Worm (Caenorhabditis elegans) whole organism, L1 larva: ENCODE results near the gene dyf-7.

Experiments
- jun-1 ChIP-seq: fragments of 150-350 bp; optimal IDR thresholded peaks from 2 replicates; lab custom pipeline; 2014; ENCODE audit warnings: missing biosample characterization, missing genetic modification reagents, missing genetic modification characterization
- lsy-2 ChIP-seq, 2 experiments: fragments of 150-350 bp; optimal IDR thresholded peaks; 2 replicates each; lab custom pipeline; 2014; ENCODE audit warnings: missing biosample characterization in 2 of 2, missing genetic modification characterization in 2 of 2
- mab-9 ChIP-seq: fragments of 200-800 bp; sonication (Bioruptor generic); IDR thresholded peaks from 2 replicates; pipeline ENCODE4 v1.3.6; 2022; ENCODE audit warnings: missing genetic modification reagents, missing genetic modification characterization, missing compliant biosample characterization

ce11 chrX:9653478-9653877 is 45.0 kb upstream of the dyf-7 start:
- no peak for TF ChIP-seq mab-9 (GFP tag; lab: Robert Waterston, UW)
- no peak for TF ChIP-seq lsy-2 (tag; optimal IDR thresholded peaks at IDR 0.05; lab: Kevin White, UChicago)
- no peak for TF ChIP-seq jun-1 (tag; lab: Kevin White, UChicago)
